Fruit fly (Drosophila melanogaster) whole organism, embryonic: ENCODE measurements around the gene ninaG.

Source experiments
- Atf3 ChIP-seq: fragments of 200-800 bp; sonication (Bioruptor generic); optimal IDR thresholded peaks from 3 replicates; lab custom pipeline; 2016; ENCODE audit warnings: missing biosample characterization, missing genetic modification characterization
- B-H2 ChIP-seq: fragments of 200-800 bp; sonication (Bioruptor generic); optimal IDR thresholded peaks from 2 replicates; lab custom pipeline; 2018; ENCODE audit warnings: missing biosample characterization, mild to moderate bottlenecking, missing genetic modification characterization
- Bgb ChIP-seq: fragments of 200-800 bp; sonication (Bioruptor generic); IDR thresholded peaks from 2 replicates; pipeline ENCODE4 v1.3.6; 2022; ENCODE audit warnings: missing biosample characterization, missing genetic modification characterization; ENCODE audit not compliant: partially characterized antibody
- Blimp-1 ChIP-seq: fragments of 200-800 bp; sonication (Bioruptor generic); optimal IDR thresholded peaks from 3 replicates; lab custom pipeline; 2018; ENCODE audit warnings: missing biosample characterization, missing genetic modification characterization, mild to moderate bottlenecking, moderate library complexity, missing genetic modification reagents
- CG11398 ChIP-seq: fragments of 200-800 bp; sonication (Bioruptor generic); optimal IDR thresholded peaks from 2 replicates; lab custom pipeline; 2016; ENCODE audit warnings: missing biosample characterization, missing genetic modification characterization
- CG11456 ChIP-seq: fragments of 200-800 bp; sonication (Bioruptor generic); IDR thresholded peaks from 3 replicates; pipeline ENCODE4 v1.3.6; 2022; ENCODE audit warnings: missing biosample characterization, missing genetic modification characterization
- CG12155 ChIP-seq: fragments of 200-800 bp; sonication (Bioruptor generic); optimal IDR thresholded peaks from 3 replicates; lab custom pipeline; 2016; ENCODE audit warnings: missing biosample characterization, missing genetic modification characterization
- CG1233 ChIP-seq: fragments of 200-800 bp; sonication (Bioruptor generic); optimal IDR thresholded peaks from 4 replicates; lab custom pipeline; 2018; ENCODE audit warnings: missing biosample characterization, mild to moderate bottlenecking, missing genetic modification characterization
- CG13424 ChIP-seq: fragments of 200-800 bp; sonication (Bioruptor generic); optimal IDR thresholded peaks from 2 replicates; lab custom pipeline; 2019; ENCODE audit warnings: missing biosample characterization, mild to moderate bottlenecking, missing genetic modification characterization, moderate library complexity
- CG13894 ChIP-seq: fragments of 200-800 bp; sonication (Bioruptor generic); optimal IDR thresholded peaks from 3 replicates; lab custom pipeline; 2018; ENCODE audit warnings: missing biosample characterization, mild to moderate bottlenecking, missing genetic modification characterization, moderate library complexity
- CG1603 ChIP-seq: fragments of 200-800 bp; sonication (Bioruptor generic); optimal IDR thresholded peaks from 2 replicates; lab custom pipeline; 2019; ENCODE audit warnings: missing biosample characterization, mild to moderate bottlenecking, missing genetic modification characterization, moderate library complexity
- CG17568 ChIP-seq: fragments of 200-800 bp; sonication (Bioruptor generic); optimal IDR thresholded peaks from 2 replicates; lab custom pipeline; 2018; ENCODE audit warnings: missing biosample characterization, mild to moderate bottlenecking, missing genetic modification characterization, moderate library complexity
- CG18476 ChIP-seq: fragments of 200-800 bp; sonication (Bioruptor generic); optimal IDR thresholded peaks from 2 replicates; lab custom pipeline; 2016; ENCODE audit warnings: missing biosample characterization, mild to moderate bottlenecking, missing genetic modification characterization
- CG2116 ChIP-seq: fragments of 200-800 bp; sonication (Bioruptor generic); optimal IDR thresholded peaks from 3 replicates; lab custom pipeline; 2018; ENCODE audit warnings: missing biosample characterization, mild to moderate bottlenecking, missing genetic modification characterization
- CG2120 ChIP-seq: fragments of 200-800 bp; sonication (Bioruptor generic); optimal IDR thresholded peaks from 3 replicates; lab custom pipeline; 2016; ENCODE audit warnings: missing biosample characterization, missing genetic modification characterization
- CG3847 ChIP-seq: fragments of 200-800 bp; sonication (Bioruptor generic); IDR thresholded peaks from 2 replicates; pipeline ENCODE4 v1.3.6; 2022; ENCODE audit warnings: missing biosample characterization, missing genetic modification characterization
- CG43689 ChIP-seq: fragments of 200-800 bp; sonication (Bioruptor generic); IDR thresholded peaks from 2 replicates; pipeline ENCODE4 v1.3.6; 2022; ENCODE audit warnings: missing biosample characterization, missing genetic modification characterization
- CG6175 ChIP-seq: fragments of 200-800 bp; sonication (Bioruptor generic); IDR thresholded peaks from 3 replicates; pipeline ENCODE4 v1.3.6; 2022; ENCODE audit warnings: missing biosample characterization, missing genetic modification characterization
- CG6254 ChIP-seq: fragments of 200-800 bp; sonication (Bioruptor generic); optimal IDR thresholded peaks from 3 replicates; lab custom pipeline; 2017; ENCODE audit warnings: mild to moderate bottlenecking, missing biosample characterization, missing genetic modification reagents, missing genetic modification characterization
- CG6689 ChIP-seq: fragments of 200-800 bp; sonication (Bioruptor generic); IDR thresholded peaks from 2 replicates; pipeline ENCODE4 v1.3.6; 2022; ENCODE audit warnings: missing biosample characterization, missing genetic modification characterization
- CG8290 ChIP-seq, 3 experiments: fragments of 200-800 bp; sonication (Bioruptor generic); optimal IDR thresholded peaks; 2 replicates each; lab custom pipeline; 2016 to 2019; ENCODE audit warnings: missing biosample characterization in 3 of 3, missing genetic modification characterization in 3 of 3, mild to moderate bottlenecking in 2 of 3, moderate library complexity in 1 of 3
- CG9797 ChIP-seq: fragments of 200-800 bp; sonication (Bioruptor generic); optimal IDR thresholded peaks from 3 replicates; lab custom pipeline; 2018; ENCODE audit warnings: missing biosample characterization, mild to moderate bottlenecking, missing genetic modification characterization
- CrebB ChIP-seq: fragments of 200-800 bp; sonication (Bioruptor generic); optimal IDR thresholded peaks from 3 replicates; lab custom pipeline; 2018; ENCODE audit warnings: missing biosample characterization, mild to moderate bottlenecking, missing genetic modification characterization
- D19B ChIP-seq: fragments of 200-800 bp; sonication (Bioruptor generic); optimal IDR thresholded peaks from 2 replicates; lab custom pipeline; 2017; ENCODE audit warnings: missing biosample characterization, mild to moderate bottlenecking, missing genetic modification characterization
- Eip74EF ChIP-seq, 2 experiments: fragments of 200-800 bp in 1 of 2; fragments of >200 bp in 1 of 2; sonication (Bioruptor generic) in 1 of 2; optimal IDR thresholded peaks; 2 replicates each; lab custom pipeline; 2017 to 2019; ENCODE audit warnings: missing biosample characterization in 2 of 2, missing genetic modification characterization in 2 of 2, mild to moderate bottlenecking in 1 of 2, moderate library complexity in 1 of 2
- HmgZ ChIP-seq: fragments of 200-800 bp; sonication (Bioruptor generic); optimal IDR thresholded peaks from 2 replicates; lab custom pipeline; 2018; ENCODE audit warnings: missing biosample characterization, mild to moderate bottlenecking, missing genetic modification characterization
- Lhr ChIP-seq: fragments of 200-800 bp; sonication (Bioruptor generic); optimal IDR thresholded peaks from 3 replicates; lab custom pipeline; 2017; ENCODE audit warnings: mild to moderate bottlenecking, missing biosample characterization, missing genetic modification reagents, missing genetic modification characterization
- Max ChIP-seq: fragments of 200-800 bp; sonication (Bioruptor generic); optimal IDR thresholded peaks from 2 replicates; lab custom pipeline; 2016; ENCODE audit warnings: missing biosample characterization, mild to moderate bottlenecking, missing genetic modification characterization
- Ssrp ChIP-seq: fragments of 200-800 bp; sonication (Bioruptor generic); optimal IDR thresholded peaks from 2 replicates; lab custom pipeline; 2018; ENCODE audit warnings: missing biosample characterization, mild to moderate bottlenecking, missing genetic modification characterization, moderate library complexity
- ara ChIP-seq: fragments of 200-800 bp; sonication (Bioruptor generic); IDR thresholded peaks from 2 replicates; pipeline ENCODE4 v1.3.6; 2022; ENCODE audit warnings: missing biosample characterization, missing genetic modification characterization
- br ChIP-seq: fragments of >200 bp; optimal IDR thresholded peaks from 2 replicates; lab custom pipeline; 2017
- caup ChIP-seq: fragments of 200-800 bp; sonication (Bioruptor generic); optimal IDR thresholded peaks from 3 replicates; lab custom pipeline; 2017; ENCODE audit warnings: missing biosample characterization, mild to moderate bottlenecking, missing genetic modification characterization, moderate library complexity; ENCODE audit not compliant: severe bottlenecking
- ci ChIP-seq: fragments of 200-800 bp; sonication (Bioruptor generic); IDR thresholded peaks from 3 replicates; pipeline ENCODE4 v1.3.6; 2022; ENCODE audit warnings: missing biosample characterization, missing genetic modification characterization
- disco-r ChIP-seq: fragments of 200-800 bp; sonication (Bioruptor generic); optimal IDR thresholded peaks from 2 replicates; lab custom pipeline; 2016; ENCODE audit warnings: missing biosample characterization, missing genetic modification characterization
- hkb ChIP-seq, 2 experiments: fragments of 200-800 bp in 1 of 2; fragments of >200 bp in 1 of 2; sonication (Bioruptor generic) in 1 of 2; IDR thresholded peaks in 1 of 2; optimal IDR thresholded peaks in 1 of 2; 2 replicates each; pipeline versions ENCODE4 v1.3.6 to Lab custom; 2017 to 2022; ENCODE audit warnings: missing biosample characterization in 1 of 2, missing genetic modification characterization in 1 of 2
- jigr1 ChIP-seq: fragments of 200-800 bp; sonication (Bioruptor generic); IDR thresholded peaks from 3 replicates; pipeline ENCODE4 v1.3.6; 2022; ENCODE audit warnings: missing biosample characterization, missing genetic modification characterization
- lola ChIP-seq, 3 experiments: fragments of >200 bp in 2 of 3; fragments of 200-800 bp in 1 of 3; sonication (Bioruptor generic) in 1 of 3; optimal IDR thresholded peaks; 2 replicates each; lab custom pipeline; 2017 to 2019; ENCODE audit warnings: missing biosample characterization in 3 of 3, missing genetic modification characterization in 3 of 3, mild to moderate bottlenecking in 1 of 3, moderate library complexity in 1 of 3
- onecut ChIP-seq: fragments of 200-800 bp; sonication (Bioruptor generic); IDR thresholded peaks from 2 replicates; pipeline ENCODE4 v1.3.6; 2022; ENCODE audit warnings: missing biosample characterization, missing genetic modification characterization
- pho ChIP-seq: fragments of 200-800 bp; sonication (Bioruptor generic); optimal IDR thresholded peaks from 2 replicates; lab custom pipeline; 2016; ENCODE audit warnings: missing biosample characterization, missing genetic modification characterization
- ranshi ChIP-seq: fragments of 200-800 bp; sonication (Bioruptor generic); IDR thresholded peaks from 2 replicates; pipeline ENCODE4 v1.3.6; 2022; ENCODE audit warnings: missing biosample characterization, missing genetic modification characterization
- repo ChIP-seq: fragments of 200-800 bp; sonication (Bioruptor generic); optimal IDR thresholded peaks from 2 replicates; lab custom pipeline; 2016; ENCODE audit warnings: missing biosample characterization, missing genetic modification characterization
- rib ChIP-seq: fragments of 200-800 bp; sonication (Bioruptor generic); IDR thresholded peaks from 2 replicates; pipeline ENCODE4 v1.3.6; 2022; ENCODE audit warnings: missing biosample characterization, missing genetic modification characterization
- sens ChIP-seq: fragments of 200-800 bp; sonication (Bioruptor generic); peaks from one replicate; lab custom pipeline; 2016; ENCODE audit warnings: missing biosample characterization, missing genetic modification characterization
- seq ChIP-seq: fragments of 200-800 bp; sonication (Bioruptor generic); IDR thresholded peaks from 2 replicates; pipeline ENCODE4 v1.3.6; 2022; ENCODE audit warnings: missing biosample characterization, missing genetic modification characterization
- tap ChIP-seq: fragments of 200-800 bp; optimal IDR thresholded peaks from 3 replicates; lab custom pipeline; 2019; ENCODE audit warnings: missing biosample characterization, mild to moderate bottlenecking, missing genetic modification characterization, moderate library complexity
- tio ChIP-seq: fragments of 200-800 bp; sonication (Bioruptor generic); optimal IDR thresholded peaks from 2 replicates; lab custom pipeline; 2017; ENCODE audit warnings: missing biosample characterization, missing genetic modification characterization, inconsistent platforms
- vnd ChIP-seq: fragments of 200-800 bp; sonication (Bioruptor generic); IDR thresholded peaks from 3 replicates; pipeline ENCODE4 v1.3.6; 2022; ENCODE audit warnings: missing biosample characterization, missing genetic modification characterization; ENCODE audit not compliant: partially characterized antibody

Gene ninaG

dm6 chr3R:11458022-11458850 lies 36.7 kb upstream of the ninaG start (continued):
- TF ChIP-seq CG9797 (GFP tag; lab: Kevin White, UChicago) = no peak
- TF ChIP-seq rib (GFP tag; lab: Robert Waterston, UW) = peak; percentile 63; the same call in 1 of the 2 replicates
- no peak for TF ChIP-seq CG6254 (GFP tag; lab: Kevin White, UChicago)
- TF ChIP-seq CG2120 (GFP tag; lab: Kevin White, UChicago) = peak; percentile 86
- peak; percentile 74 for TF ChIP-seq caup (GFP tag; lab: Kevin White, UChicago)
- peak; percentile 22 for TF ChIP-seq Atf3 (GFP tag; lab: Kevin White, UChicago)
- TF ChIP-seq br (lab: Kevin White, UChicago) = no peak
- TF ChIP-seq tap = peak; percentile 45
- peak; percentile 89 for TF ChIP-seq CG11456
- TF ChIP-seq ci (GFP tag; lab: Robert Waterston, UW) = peak; percentile 76; the same call in 2 of the 3 replicates
- TF ChIP-seq Blimp-1 (GFP tag; lab: Kevin White, UChicago) = peak; percentile 64
- peak; percentile 40 for TF ChIP-seq CG18476
- TF ChIP-seq Bgb = no peak
- peak; percentile 36 for TF ChIP-seq repo (GFP tag; lab: Kevin White, UChicago)
- peak; percentile 4 for TF ChIP-seq Max (GFP tag; lab: Kevin White, UChicago)
- peak; percentile 66 for TF ChIP-seq CG1603 (tag; lab: Kevin White, UChicago)
- TF ChIP-seq HmgZ (tag; lab: Kevin White, UChicago) = peak; percentile 49
- TF ChIP-seq hkb (optimal IDR thresholded peaks at IDR 0.05; lab: Kevin White, UChicago) = no peak
- peak; percentile 82 for TF ChIP-seq hkb (GFP tag; IDR thresholded peaks at IDR 0.05; lab: Robert Waterston, UW)
- peak; percentile 21 for TF ChIP-seq CG13894
- no peak for TF ChIP-seq Lhr (GFP tag; lab: Kevin White, UChicago)
- no peak for TF ChIP-seq CrebB (tag; lab: Kevin White, UChicago)
- TF ChIP-seq Ssrp = peak; percentile 44
- TF ChIP-seq CG6689 (GFP tag; lab: Robert Waterston, UW) = peak; percentile 75
- peak; percentile 60 for TF ChIP-seq CG1233 (GFP tag; lab: Kevin White, UChicago)
- no peak for TF ChIP-seq vnd (GFP tag; lab: Robert Waterston, UW)
- TF ChIP-seq jigr1 (GFP tag; lab: Robert Waterston, UW) = no peak
- peak; percentile 81 for TF ChIP-seq seq (GFP tag; lab: Robert Waterston, UW)
- peak; percentile 46 for TF ChIP-seq pho (GFP tag; lab: Kevin White, UChicago)
- TF ChIP-seq sens (GFP tag; lab: Kevin White, UChicago) = peak; percentile 80
- peak; percentile 25 for TF ChIP-seq tio
- peak; percentile 13 for TF ChIP-seq CG2116 (GFP tag; lab: Kevin White, UChicago)
- TF ChIP-seq D19B = peak; percentile 46
- peak; percentile 0 for TF ChIP-seq disco-r (GFP tag; lab: Kevin White, UChicago)
- TF ChIP-seq CG43689 = 0 out of 2 replicates have a peak, but pooled peaks have one; percentile 26
- no peak for TF ChIP-seq lola (GFP tag; optimal IDR thresholded peaks at IDR 0.05; lab: Kevin White, UChicago)
- TF ChIP-seq CG11398 = no peak
- peak; percentile 81 for TF ChIP-seq CG3847 (GFP tag; lab: Robert Waterston, UW)
- TF ChIP-seq Eip74EF (GFP tag; optimal IDR thresholded peaks at IDR 0.05; lab: Kevin White, UChicago) = no peak
- no peak for TF ChIP-seq CG17568 (GFP tag; lab: Kevin White, UChicago)
- TF ChIP-seq CG6175 (GFP tag; lab: Robert Waterston, UW) = peak; percentile 62; the same call in 2 of the 3 replicates
- peak; percentile 49 for TF ChIP-seq CG13424
- TF ChIP-seq ara = peak; percentile 67; the same call in 1 of the 2 replicates
- TF ChIP-seq B-H2 (GFP tag; lab: Kevin White, UChicago) = no peak
- TF ChIP-seq ranshi (GFP tag; lab: Robert Waterston, UW) = peak; percentile 85
- TF ChIP-seq CG8290 (GFP tag; optimal IDR thresholded peaks at IDR 0.05; lab: Kevin White, UChicago) = no peak
- TF ChIP-seq CG8290 (tag; optimal IDR thresholded peaks at IDR 0.05; lab: Kevin White, UChicago) = peak in 1 of 2 experiments; percentile 92
- TF ChIP-seq CG12155 (GFP tag; lab: Kevin White, UChicago) = peak; percentile 59
- peak; percentile 45 for TF ChIP-seq onecut
